Fruit fly (Drosophila melanogaster): ENCODE measurements around the gene Chc.

The Chc gene

DNA sequence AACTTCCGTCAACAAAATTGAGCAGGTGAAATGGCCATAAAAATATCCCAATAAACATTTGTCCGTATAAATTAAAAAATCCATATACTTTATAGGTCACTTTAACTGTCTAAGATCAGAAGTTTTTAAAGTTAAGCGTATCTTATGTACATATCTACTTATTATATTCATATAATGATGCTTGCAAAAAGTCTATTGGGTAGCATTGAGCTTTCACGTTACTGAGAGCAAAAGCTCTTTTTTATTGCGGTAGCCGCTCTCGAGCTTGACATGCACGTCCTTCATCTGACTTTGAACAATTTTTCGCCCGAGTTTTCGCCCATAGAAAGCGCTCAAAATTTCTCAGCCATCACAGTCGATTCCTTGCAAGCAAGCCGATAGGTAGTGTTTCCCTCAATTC lies 32.6 kb upstream of the Chc start, which contains the start of gene Gapdh2 (continued):
- TF ChIP-seq stc (GFP tag; IDR thresholded peaks at IDR 0.05) (peak; percentile 99), CG4328 (GFP tag; optimal IDR thresholded peaks at IDR 0.05) (peak; percentile 100), CG16815 (GFP tag; optimal IDR thresholded peaks at IDR 0.05) (peak; percentile 81), sqz (GFP tag; optimal IDR thresholded peaks at IDR 0.05) (peak; percentile 99), grn (GFP tag; optimal IDR thresholded peaks at IDR 0.05) (peak; percentile 91), crol (GFP tag; IDR thresholded peaks at IDR 0.05) (no peak; the same call in 1 of the 2 replicates), CG6254 (GFP tag; optimal IDR thresholded peaks at IDR 0.05) (peak; percentile 96), amos (GFP tag; IDR thresholded peaks at IDR 0.05; ENCODE audit: partially characterized antibody) (no peak; the same call in 1 of the 2 replicates), pnt (GFP tag; optimal IDR thresholded peaks at IDR 0.05) (peak; percentile 88), hth (optimal IDR thresholded peaks at IDR 0.05) (no peak), CG12071 (GFP tag; optimal IDR thresholded peaks at IDR 0.05) (peak; percentile 100), ttk (GFP tag; IDR thresholded peaks at IDR 0.05) (peak; percentile 98), Hr51 (GFP tag; optimal IDR thresholded peaks at IDR 0.05) (peak; percentile 95 to 100), slbo (GFP tag; IDR thresholded peaks at IDR 0.05) (peak; percentile 99), pan (optimal IDR thresholded peaks at IDR 0.05) (no peak), pan (GFP tag; optimal IDR thresholded peaks at IDR 0.05 in 1 of 2, IDR thresholded peaks at IDR 0.05 in 1 of 2) (peak in 1 of 2 experiments; percentile 99), Adf1 (GFP tag; IDR thresholded peaks at IDR 0.05) (peak; percentile 92), CG18619 (GFP tag; optimal IDR thresholded peaks at IDR 0.05) (peak; percentile 99), ash1 (GFP tag; optimal IDR thresholded peaks at IDR 0.05) (peak; percentile 98), trh (GFP tag; optimal IDR thresholded peaks at IDR 0.05) (peak; percentile 96), Doc3 (GFP tag; IDR thresholded peaks at IDR 0.05; ENCODE audit: partially characterized antibody) (no peak), yki (optimal IDR thresholded peaks at IDR 0.05) (no peak), jumu (GFP tag; optimal IDR thresholded peaks at IDR 0.05) (peak; percentile 90), CG30020 (tag; optimal IDR thresholded peaks at IDR 0.05) (peak; percentile 90), az2 (GFP tag; optimal IDR thresholded peaks at IDR 0.05) (peak; percentile 99), CG9609 (GFP tag; optimal IDR thresholded peaks at IDR 0.05) (peak; percentile 92), btn (GFP tag; optimal IDR thresholded peaks at IDR 0.05) (peak; percentile 92), H2.0 (GFP tag; IDR thresholded peaks at IDR 0.05) (peak; percentile 99), HLH4C (GFP tag; IDR thresholded peaks at IDR 0.05; ENCODE audit: partially characterized antibody) (no peak), Mes4 (GFP tag; optimal IDR thresholded peaks at IDR 0.05) (peak; percentile 94), Awh (GFP tag; IDR thresholded peaks at IDR 0.05) (peak; percentile 99), CG3163 (GFP tag; optimal IDR thresholded peaks at IDR 0.05) (peak; percentile 77), CG7556 (GFP tag; optimal IDR thresholded peaks at IDR 0.05) (peak; percentile 100), CG6813 (GFP tag; optimal IDR thresholded peaks at IDR 0.05) (peak; percentile 100), zf30C (GFP tag; optimal IDR thresholded peaks at IDR 0.05) (peak; percentile 79), chinmo (GFP tag; IDR thresholded peaks at IDR 0.05; ENCODE audit: partially characterized antibody) (0 out of 4 replicates have a peak, but pooled peaks have one; percentile 46), kah (GFP tag; optimal IDR thresholded peaks at IDR 0.05) (peak; percentile 99), CkIIα-i1 (GFP tag; IDR thresholded peaks at IDR 0.05) (peak; percentile 95), CG9817 (tag; optimal IDR thresholded peaks at IDR 0.05) (peak; percentile 99), Aef1 (GFP tag; IDR thresholded peaks at IDR 0.05) (peak; percentile 98), CG11695 (GFP tag; IDR thresholded peaks at IDR 0.05) (peak; percentile 100), Hey (tag; optimal IDR thresholded peaks at IDR 0.05) (peak; percentile 98), Atf6 (GFP tag; IDR thresholded peaks at IDR 0.05) (peak; percentile 100), tna (GFP tag; IDR thresholded peaks at IDR 0.05; ENCODE audit: partially characterized antibody) (no peak), ssp (GFP tag; IDR thresholded peaks at IDR 0.05) (peak; percentile 91), CG4707 (GFP tag; optimal IDR thresholded peaks at IDR 0.05) (peak; percentile 97), kni (GFP tag; optimal IDR thresholded peaks at IDR 0.05) (peak; percentile 99), CG42726 (GFP tag; IDR thresholded peaks at IDR 0.05; ENCODE audit: partially characterized antibody) (no peak), dan (GFP tag; IDR thresholded peaks at IDR 0.05) (no peak), CG18764 (GFP tag; optimal IDR thresholded peaks at IDR 0.05) (peak; percentile 97), Tbp (GFP tag; optimal IDR thresholded peaks at IDR 0.05) (no peak), Med (GFP tag) (peak; percentile 99)

All from whole organism, embryonic.